Worm (Caenorhabditis elegans) whole organism, L2 larva: Measurements from ENCODE around the gene flp-16.

Experiments
- dmd-4 ChIP-seq: sonication (generic microtip); optimal IDR thresholded peaks from 2 replicates; lab custom pipeline; 2017; ENCODE audit warnings: missing biosample characterization, missing genetic modification characterization
- egl-27 ChIP-seq: sonication (generic microtip); optimal IDR thresholded peaks from 3 replicates; lab custom pipeline; 2017; ENCODE audit warnings: missing biosample characterization, missing genetic modification reagents, missing genetic modification characterization
- elt-1 ChIP-seq: fragments of 150-350 bp; optimal IDR thresholded peaks from 2 replicates; lab custom pipeline; 2014; ENCODE audit warnings: missing biosample characterization, missing genetic modification characterization
- lin-13 ChIP-seq: fragments of 150-350 bp; optimal IDR thresholded peaks from 2 replicates; lab custom pipeline; 2014; ENCODE audit warnings: missing biosample characterization, missing genetic modification reagents, missing genetic modification characterization
- nhr-12 ChIP-seq: fragments of 150-350 bp; optimal IDR thresholded peaks from 2 replicates; lab custom pipeline; 2014; ENCODE audit warnings: missing biosample characterization, missing genetic modification characterization
- nhr-25 ChIP-seq: fragments of 150-350 bp; sonication (generic microtip); optimal IDR thresholded peaks from 3 replicates; lab custom pipeline; 2014; ENCODE audit warnings: missing biosample characterization, missing genetic modification characterization
- skn-1 ChIP-seq: sonication (generic microtip); optimal IDR thresholded peaks from 2 replicates; lab custom pipeline; 2017; ENCODE audit warnings: missing biosample characterization, missing genetic modification characterization
- snpc-4 ChIP-seq: fragments of 150-350 bp; optimal IDR thresholded peaks from 2 replicates; lab custom pipeline; 2014; ENCODE audit warnings: missing biosample characterization, missing genetic modification characterization
- unc-62 ChIP-seq: fragments of 150-350 bp; optimal IDR thresholded peaks from 2 replicates; lab custom pipeline; 2014; ENCODE audit warnings: missing biosample characterization, missing genetic modification reagents, missing genetic modification characterization

ce11 chrII:13219373-13219772, 15.7 kb upstream of the flp-16 start:
- TF ChIP-seq lin-13 (no peak), egl-27 (tag; lab: Kevin White, UChicago) (no peak), skn-1 (no peak), nhr-25 (tag; lab: Kevin White, UChicago) (no peak), unc-62 (GFP tag; lab: Kevin White, UChicago) (no peak), dmd-4 (tag; lab: Kevin White, UChicago) (no peak), elt-1 (tag; lab: Kevin White, UChicago) (no peak), nhr-12 (tag; lab: Kevin White, UChicago) (no peak), snpc-4 (tag; lab: Kevin White, UChicago) (no peak)
